Fruit fly (Drosophila melanogaster): ENCODE measurements around the gene stck.

- TF ChIP-seq Sox102F (GFP tag; optimal IDR thresholded peaks at IDR 0.05), result no peak
- TF ChIP-seq Lpt (GFP tag; optimal IDR thresholded peaks at IDR 0.05), result no peak
These were observed 16.0 kb upstream of the stck start, which contains the start of the genes COX7A and Arl2 for dm6 chr3R:8340675-8341275.

Measured in whole organism, prepupa.